Fruit fly (Drosophila melanogaster) whole organism, embryonic: Measurements from ENCODE around the gene CG13675.

Experiments used
- BtbVII ChIP-seq: fragments of 200-800 bp; sonication (Bioruptor generic); optimal IDR thresholded peaks from 3 replicates; lab custom pipeline; 2017; ENCODE audit warnings: missing biosample characterization, mild to moderate bottlenecking, missing genetic modification characterization
- CG1024 ChIP-seq: fragments of 200-800 bp; sonication (Bioruptor generic); IDR thresholded peaks from 2 replicates; pipeline ENCODE4 v1.3.6; 2022; ENCODE audit warnings: missing biosample characterization, missing genetic modification characterization
- CG12659 ChIP-seq: fragments of 200-800 bp; sonication (Bioruptor generic); optimal IDR thresholded peaks from 3 replicates; lab custom pipeline; 2017; ENCODE audit warnings: mild to moderate bottlenecking, missing biosample characterization, missing genetic modification reagents, missing genetic modification characterization
- CG13624 ChIP-seq: fragments of 200-800 bp; sonication (Bioruptor generic); optimal IDR thresholded peaks from 2 replicates; lab custom pipeline; 2016; ENCODE audit warnings: missing biosample characterization, missing genetic modification characterization
- CG15269 ChIP-seq: fragments of 200-800 bp; sonication (Bioruptor generic); optimal IDR thresholded peaks from 2 replicates; lab custom pipeline; 2018; ENCODE audit warnings: missing biosample characterization, mild to moderate bottlenecking, missing genetic modification characterization, moderate library complexity
- CG16779 ChIP-seq: fragments of 200-800 bp; sonication (Bioruptor generic); IDR thresholded peaks from 2 replicates; pipeline ENCODE4 v1.3.6; 2022; ENCODE audit warnings: missing biosample characterization, missing genetic modification characterization
- CG17359 ChIP-seq: fragments of 200-800 bp; sonication (Bioruptor generic); optimal IDR thresholded peaks from 3 replicates; lab custom pipeline; 2018; ENCODE audit warnings: missing biosample characterization, mild to moderate bottlenecking, missing genetic modification characterization, moderate library complexity
- CG18262 ChIP-seq: fragments of 200-800 bp; optimal IDR thresholded peaks from 3 replicates; lab custom pipeline; 2019; ENCODE audit warnings: missing biosample characterization, mild to moderate bottlenecking, missing genetic modification characterization, moderate library complexity
- CG2129 ChIP-seq: fragments of 200-800 bp; sonication (Bioruptor generic); IDR thresholded peaks from 2 replicates; pipeline ENCODE4 v1.3.6; 2022; ENCODE audit warnings: missing biosample characterization, missing genetic modification characterization; ENCODE audit not compliant: partially characterized antibody
- CG30403 ChIP-seq: fragments of 200-800 bp; sonication (Bioruptor generic); optimal IDR thresholded peaks from 3 replicates; lab custom pipeline; 2016; ENCODE audit warnings: missing biosample characterization, missing genetic modification characterization
- CG31224 ChIP-seq: fragments of 200-800 bp; sonication (Bioruptor generic); IDR thresholded peaks from 2 replicates; pipeline ENCODE4 v1.3.6; 2022; ENCODE audit warnings: missing biosample characterization, missing genetic modification characterization
- CG31365 ChIP-seq: fragments of 200-800 bp; sonication (Bioruptor generic); optimal IDR thresholded peaks from 2 replicates; lab custom pipeline; 2018; ENCODE audit warnings: missing biosample characterization, mild to moderate bottlenecking, missing genetic modification characterization
- CG31388 ChIP-seq: fragments of 200-800 bp; sonication (Bioruptor generic); optimal IDR thresholded peaks from 2 replicates; lab custom pipeline; 2016; ENCODE audit warnings: missing biosample characterization, missing genetic modification characterization
- CG34224 ChIP-seq: fragments of 200-800 bp; sonication (Bioruptor generic); IDR thresholded peaks from 3 replicates; pipeline ENCODE4 v1.3.6; 2022; ENCODE audit warnings: missing biosample characterization, missing genetic modification characterization; ENCODE audit not compliant: partially characterized antibody
- CG4360 ChIP-seq: fragments of 200-800 bp; sonication (Bioruptor generic); IDR thresholded peaks from 2 replicates; pipeline ENCODE4 v1.3.6; 2022; ENCODE audit warnings: missing biosample characterization, missing genetic modification characterization
- CG5180 ChIP-seq: fragments of 200-800 bp; sonication (Bioruptor generic); optimal IDR thresholded peaks from 3 replicates; lab custom pipeline; 2017; ENCODE audit warnings: missing biosample characterization, missing genetic modification characterization, mild to moderate bottlenecking, moderate library complexity, missing genetic modification reagents
- CG7963 ChIP-seq: fragments of 200-800 bp; sonication (Bioruptor generic); IDR thresholded peaks from 3 replicates; pipeline ENCODE4 v1.3.6; 2022; ENCODE audit warnings: missing biosample characterization, missing genetic modification characterization; ENCODE audit not compliant: partially characterized antibody
- CG8944 ChIP-seq: fragments of 200-800 bp; sonication (Bioruptor generic); optimal IDR thresholded peaks from 3 replicates; lab custom pipeline; 2016; ENCODE audit warnings: missing biosample characterization, missing genetic modification characterization
- CG9609 ChIP-seq: fragments of 200-800 bp; sonication (Bioruptor generic); optimal IDR thresholded peaks from 3 replicates; lab custom pipeline; 2016; ENCODE audit warnings: missing biosample characterization, missing genetic modification characterization
- CG9797 ChIP-seq: fragments of 200-800 bp; sonication (Bioruptor generic); optimal IDR thresholded peaks from 3 replicates; lab custom pipeline; 2018; ENCODE audit warnings: missing biosample characterization, mild to moderate bottlenecking, missing genetic modification characterization
- CG9876 ChIP-seq: fragments of 200-800 bp; sonication (Bioruptor generic); optimal IDR thresholded peaks from 2 replicates; lab custom pipeline; 2016; ENCODE audit warnings: missing biosample characterization, missing genetic modification characterization
- Ets65A ChIP-seq: fragments of 200-800 bp; sonication (Bioruptor generic); peaks from one replicate; lab custom pipeline; 2016; ENCODE audit warnings: missing biosample characterization, missing genetic modification characterization
- GATAe ChIP-seq: fragments of 200-800 bp; sonication (Bioruptor generic); conservative IDR thresholded peaks from 2 replicates; pipeline ENCODE4 v1.3.6; 2022; ENCODE audit warnings: missing biosample characterization, missing genetic modification characterization
- Gug ChIP-seq: fragments of 200-800 bp; sonication (Bioruptor generic); IDR thresholded peaks from 4 replicates; pipeline ENCODE4 v1.3.6; 2022; ENCODE audit warnings: missing biosample characterization, missing genetic modification characterization
- HHEX ChIP-seq: fragments of 200-800 bp; sonication (Bioruptor generic); optimal IDR thresholded peaks from 3 replicates; lab custom pipeline; 2017; ENCODE audit warnings: missing biosample characterization, mild to moderate bottlenecking, missing genetic modification characterization, missing genetic modification reagents
- Hey ChIP-seq: fragments of 200-800 bp; sonication (Bioruptor generic); optimal IDR thresholded peaks from 3 replicates; lab custom pipeline; 2018; ENCODE audit warnings: missing biosample characterization, mild to moderate bottlenecking, missing genetic modification characterization
- Hr3 ChIP-seq: fragments of 200-800 bp; sonication (Bioruptor generic); optimal IDR thresholded peaks from 3 replicates; lab custom pipeline; 2016; ENCODE audit warnings: missing biosample characterization, missing genetic modification characterization
- Hr39 ChIP-seq: fragments of >200 bp; optimal IDR thresholded peaks from 2 replicates; lab custom pipeline; 2017
- Hr51 ChIP-seq, 2 experiments: fragments of 200-800 bp; sonication (Bioruptor generic); optimal IDR thresholded peaks; 2 replicates in 1 of 2; 3 replicates in 1 of 2; lab custom pipeline; 2016 to 2018; ENCODE audit warnings: missing biosample characterization in 2 of 2, missing genetic modification characterization in 2 of 2, mild to moderate bottlenecking in 1 of 2, moderate library complexity in 1 of 2
- Hsf ChIP-seq: fragments of 200-800 bp; sonication (Bioruptor generic); optimal IDR thresholded peaks from 3 replicates; lab custom pipeline; 2016; ENCODE audit warnings: missing biosample characterization, missing genetic modification characterization
- Kr ChIP-seq: fragments of 200-800 bp; sonication (Bioruptor generic); optimal IDR thresholded peaks from 2 replicates; lab custom pipeline; 2017; ENCODE audit warnings: missing biosample characterization, mild to moderate bottlenecking, missing genetic modification characterization
- Lhr ChIP-seq: fragments of 200-800 bp; sonication (Bioruptor generic); optimal IDR thresholded peaks from 3 replicates; lab custom pipeline; 2017; ENCODE audit warnings: mild to moderate bottlenecking, missing biosample characterization, missing genetic modification reagents, missing genetic modification characterization
- Lim3 ChIP-seq: fragments of 200-800 bp; sonication (Bioruptor generic); IDR thresholded peaks from 2 replicates; pipeline ENCODE4 v1.3.6; 2022; ENCODE audit warnings: missing biosample characterization, missing genetic modification characterization
- NC2β ChIP-seq: fragments of 200-800 bp; sonication (Bioruptor generic); optimal IDR thresholded peaks from 2 replicates; lab custom pipeline; 2016; ENCODE audit warnings: missing biosample characterization, missing genetic modification characterization
- NK7.1 ChIP-seq: fragments of 200-800 bp; sonication (Bioruptor generic); optimal IDR thresholded peaks from 3 replicates; lab custom pipeline; 2016; ENCODE audit warnings: missing biosample characterization, missing genetic modification characterization
- Optix ChIP-seq: fragments of 200-800 bp; sonication (Bioruptor generic); IDR thresholded peaks from 3 replicates; pipeline ENCODE4 v1.3.6; 2022; ENCODE audit warnings: missing biosample characterization, missing genetic modification characterization
- Sry-δ ChIP-seq: fragments of 200-800 bp; sonication (Bioruptor generic); optimal IDR thresholded peaks from 2 replicates; lab custom pipeline; 2016; ENCODE audit warnings: missing biosample characterization, missing genetic modification characterization
- ara ChIP-seq: fragments of 200-800 bp; sonication (Bioruptor generic); IDR thresholded peaks from 2 replicates; pipeline ENCODE4 v1.3.6; 2022; ENCODE audit warnings: missing biosample characterization, missing genetic modification characterization
- bbx ChIP-seq: fragments of 200-800 bp; sonication (Bioruptor generic); IDR thresholded peaks from 2 replicates; pipeline ENCODE4 v1.3.6; 2022; ENCODE audit warnings: missing biosample characterization, missing genetic modification characterization; ENCODE audit not compliant: partially characterized antibody
- cad ChIP-seq: fragments of >200 bp; optimal IDR thresholded peaks from 2 replicates; lab custom pipeline; 2017; ENCODE audit warnings: missing biosample characterization, missing genetic modification characterization
- grau ChIP-seq: fragments of 200-800 bp; optimal IDR thresholded peaks from 3 replicates; lab custom pipeline; 2019; ENCODE audit warnings: missing biosample characterization, mild to moderate bottlenecking, missing genetic modification characterization, moderate library complexity
- insv ChIP-seq, 2 experiments: fragments of 200-800 bp; sonication (Bioruptor generic); optimal IDR thresholded peaks; 3 replicates each; lab custom pipeline; 2016 to 2018; ENCODE audit warnings: missing biosample characterization in 2 of 2, missing genetic modification characterization in 2 of 2
- pho ChIP-seq: fragments of 200-800 bp; sonication (Bioruptor generic); optimal IDR thresholded peaks from 2 replicates; lab custom pipeline; 2016; ENCODE audit warnings: missing biosample characterization, missing genetic modification characterization
- rib ChIP-seq: fragments of 200-800 bp; sonication (Bioruptor generic); IDR thresholded peaks from 2 replicates; pipeline ENCODE4 v1.3.6; 2022; ENCODE audit warnings: missing biosample characterization, missing genetic modification characterization
- scrt ChIP-seq: fragments of 200-800 bp; sonication (Bioruptor generic); optimal IDR thresholded peaks from 2 replicates; lab custom pipeline; 2018; ENCODE audit warnings: missing biosample characterization, mild to moderate bottlenecking, missing genetic modification characterization, moderate library complexity
- slou ChIP-seq: fragments of 200-800 bp; sonication (Bioruptor generic); optimal IDR thresholded peaks from 3 replicates; lab custom pipeline; 2016; ENCODE audit warnings: missing biosample characterization, missing genetic modification characterization
- so ChIP-seq: fragments of 200-800 bp; sonication (Bioruptor generic); IDR thresholded peaks from 3 replicates; pipeline ENCODE4 v1.3.6; 2022; ENCODE audit warnings: missing biosample characterization, missing genetic modification characterization
- tap ChIP-seq: fragments of 200-800 bp; optimal IDR thresholded peaks from 3 replicates; lab custom pipeline; 2019; ENCODE audit warnings: missing biosample characterization, mild to moderate bottlenecking, missing genetic modification characterization, moderate library complexity
- tna ChIP-seq: fragments of 200-800 bp; sonication (Bioruptor generic); IDR thresholded peaks from 2 replicates; pipeline ENCODE4 v1.3.6; 2022; ENCODE audit warnings: missing biosample characterization, missing genetic modification characterization; ENCODE audit not compliant: partially characterized antibody
- toy ChIP-seq: fragments of 200-800 bp; sonication (Bioruptor generic); IDR thresholded peaks from 2 replicates; pipeline ENCODE4 v1.3.6; 2022; ENCODE audit warnings: missing biosample characterization, missing genetic modification characterization
- wor ChIP-seq: fragments of 200-800 bp; sonication (Bioruptor generic); IDR thresholded peaks from 2 replicates; pipeline ENCODE4 v1.3.6; 2022; ENCODE audit warnings: missing biosample characterization, missing genetic modification characterization

Gene CG13675

dm6 chr3L:8127712-8128210 lies 37.6 kb downstream of the CG13675 start, which contains the start of the genes Cds and Uba2 (continued):
- TF ChIP-seq tna (GFP tag; lab: Robert Waterston, UW) (no peak), CG1024 (peak; percentile 69), GATAe (GFP tag; lab: Robert Waterston, UW) (peak; percentile 89; the same call in 1 of the 2 replicates), CG9876 (GFP tag; lab: Kevin White, UChicago) (peak; percentile 58), CG31365 (tag; lab: Kevin White, UChicago) (peak; percentile 38), insv (GFP tag; optimal IDR thresholded peaks at IDR 0.05; lab: Kevin White, UChicago) (peak in 1 of 2 experiments; percentile 93), HHEX (GFP tag; lab: Kevin White, UChicago) (peak; percentile 93), CG34224 (GFP tag; lab: Robert Waterston, UW) (no peak), rib (GFP tag; lab: Robert Waterston, UW) (peak; percentile 87), CG16779 (peak; percentile 87), cad (GFP tag; lab: Kevin White, UChicago) (no peak), scrt (GFP tag; lab: Kevin White, UChicago) (peak; percentile 82), wor (peak; percentile 73), CG9797 (GFP tag; lab: Kevin White, UChicago) (peak; percentile 94), Optix (GFP tag; lab: Robert Waterston, UW) (peak; percentile 81), Lim3 (GFP tag; lab: Robert Waterston, UW) (no peak), CG9609 (peak; percentile 81), CG7963 (GFP tag; lab: Robert Waterston, UW) (no peak), Hr51 (GFP tag; optimal IDR thresholded peaks at IDR 0.05; lab: Kevin White, UChicago) (peak; percentile 87 to 93), Sry-δ (peak; percentile 26), grau (tag; lab: Kevin White, UChicago) (peak; percentile 94), CG4360 (GFP tag; lab: Robert Waterston, UW) (peak; percentile 37; the same call in 1 of the 2 replicates), pho (GFP tag; lab: Kevin White, UChicago) (peak; percentile 80), CG5180 (GFP tag; lab: Kevin White, UChicago) (no peak), Hsf (GFP tag; lab: Kevin White, UChicago) (peak; percentile 87), Hey (no peak), tap (tag; lab: Kevin White, UChicago) (peak; percentile 89), CG8944 (GFP tag; lab: Kevin White, UChicago) (peak; percentile 69), Hr39 (lab: Kevin White, UChicago) (no peak), CG31388 (GFP tag; lab: Kevin White, UChicago) (peak; percentile 73), toy (GFP tag; lab: Robert Waterston, UW) (no peak; the same call in none of the 2 replicates), CG31224 (GFP tag; lab: Robert Waterston, UW) (peak; percentile 86), CG17359 (tag; lab: Kevin White, UChicago) (peak; percentile 92), CG30403 (GFP tag; lab: Kevin White, UChicago) (peak; percentile 96), Ets65A (GFP tag; lab: Kevin White, UChicago) (peak; percentile 97), CG12659 (GFP tag; lab: Kevin White, UChicago) (peak; percentile 97), Hr3 (GFP tag; lab: Kevin White, UChicago) (peak; percentile 95), NK7.1 (peak; percentile 10), so (GFP tag; lab: Robert Waterston, UW) (peak; percentile 79; the same call in 2 of the 3 replicates), bbx (peak; percentile 57; the same call in 1 of the 2 replicates), CG13624 (GFP tag; lab: Kevin White, UChicago) (peak; percentile 86), CG15269 (tag; lab: Kevin White, UChicago) (peak; percentile 93), Kr (GFP tag; lab: Kevin White, UChicago) (no peak), BtbVII (GFP tag; lab: Kevin White, UChicago) (peak; percentile 94), slou (peak; percentile 92), Gug (GFP tag; lab: Robert Waterston, UW) (peak; percentile 82), Lhr (GFP tag; lab: Kevin White, UChicago) (peak; percentile 83), CG18262 (peak; percentile 86), NC2β (peak; percentile 53), CG2129 (GFP tag; lab: Robert Waterston, UW) (no peak), ara (peak; percentile 83; the same call in 1 of the 2 replicates)
